Worm (Caenorhabditis elegans) whole organism, L3 larva: ENCODE results near the gene C16D2.1.

Experiments
- R02D3.7 ChIP-seq: fragments of 150-350 bp; optimal IDR thresholded peaks from 2 replicates; lab custom pipeline; 2014; ENCODE audit warnings: missing biosample characterization, missing genetic modification characterization
- ZK546.5 ChIP-seq: sonication (generic microtip); optimal IDR thresholded peaks from 2 replicates; lab custom pipeline; 2017; ENCODE audit warnings: missing biosample characterization, missing genetic modification characterization
- aly-2 ChIP-seq: fragments of 150-350 bp; optimal IDR thresholded peaks from 2 replicates; lab custom pipeline; 2014; ENCODE audit warnings: missing biosample characterization, missing genetic modification characterization
- ama-1 ChIP-seq: fragments of 150-350 bp; optimal IDR thresholded peaks from 2 replicates; lab custom pipeline; 2018
- ceh-16 ChIP-seq: sonication (generic microtip); optimal IDR thresholded peaks from 2 replicates; lab custom pipeline; 2017; ENCODE audit warnings: missing biosample characterization, missing genetic modification characterization
- ceh-28 ChIP-seq: fragments of 150-350 bp; optimal IDR thresholded peaks from 2 replicates; lab custom pipeline; 2014; ENCODE audit warnings: missing biosample characterization, missing genetic modification reagents, missing genetic modification characterization
- ceh-82 ChIP-seq: fragments of 150-350 bp; optimal IDR thresholded peaks from 2 replicates; lab custom pipeline; 2014; ENCODE audit warnings: missing biosample characterization, missing genetic modification characterization
- ceh-9 ChIP-seq: sonication (generic microtip); optimal IDR thresholded peaks from 2 replicates; lab custom pipeline; 2018; ENCODE audit warnings: missing biosample characterization, missing genetic modification characterization
- daf-12 ChIP-seq: fragments of 150-350 bp; optimal IDR thresholded peaks from 2 replicates; lab custom pipeline; 2014; ENCODE audit warnings: missing biosample characterization, missing genetic modification reagents, missing genetic modification characterization
- egl-27 ChIP-seq: sonication (generic microtip); optimal IDR thresholded peaks from 4 replicates; lab custom pipeline; 2017; ENCODE audit warnings: missing biosample characterization, missing genetic modification reagents, missing genetic modification characterization
- egl-5 ChIP-seq: fragments of 150-350 bp; optimal IDR thresholded peaks from 2 replicates; lab custom pipeline; 2017; ENCODE audit warnings: missing biosample characterization, missing genetic modification reagents, missing genetic modification characterization, inconsistent platforms
- elt-1 ChIP-seq: fragments of 150-350 bp; optimal IDR thresholded peaks from 2 replicates; lab custom pipeline; 2014; ENCODE audit warnings: missing biosample characterization, missing genetic modification characterization
- elt-2 ChIP-seq: sonication (generic microtip); optimal IDR thresholded peaks from 2 replicates; lab custom pipeline; 2016; ENCODE audit warnings: missing genetic modification reagents, mild to moderate bottlenecking, missing genetic modification characterization, missing compliant biosample characterization
- elt-3 ChIP-seq, 3 experiments: fragments of 150-350 bp in 1 of 3; sonication (generic microtip) in 2 of 3; optimal IDR thresholded peaks; 2 replicates in 2 of 3; 4 replicates in 1 of 3; lab custom pipeline; 2014 to 2017; ENCODE audit warnings: missing biosample characterization in 3 of 3, missing genetic modification characterization in 3 of 3
- eor-1 ChIP-seq, 2 experiments: fragments of 150-350 bp; optimal IDR thresholded peaks; 2 replicates each; lab custom pipeline; 2014 to 2018; ENCODE audit warnings: missing biosample characterization in 2 of 2, missing genetic modification characterization in 2 of 2
- fkh-10 ChIP-seq: sonication (generic microtip); optimal IDR thresholded peaks from 2 replicates; lab custom pipeline; 2017; ENCODE audit warnings: missing biosample characterization, missing genetic modification reagents, missing genetic modification characterization
- fkh-2 ChIP-seq: fragments of 150-350 bp; optimal IDR thresholded peaks from 2 replicates; lab custom pipeline; 2014; ENCODE audit warnings: missing biosample characterization, missing genetic modification reagents, missing genetic modification characterization
- fos-1 ChIP-seq: fragments of 150-350 bp; optimal IDR thresholded peaks from 2 replicates; lab custom pipeline; 2014; ENCODE audit warnings: missing biosample characterization, missing genetic modification characterization
- hmg-11 ChIP-seq: sonication (generic microtip); optimal IDR thresholded peaks from 2 replicates; lab custom pipeline; 2016; ENCODE audit warnings: missing genetic modification characterization, missing compliant biosample characterization
- jun-1 ChIP-seq: fragments of 150-350 bp; optimal IDR thresholded peaks from 2 replicates; lab custom pipeline; 2014; ENCODE audit warnings: missing biosample characterization, missing genetic modification reagents, missing genetic modification characterization
- lin-15B ChIP-seq: fragments of 150-350 bp; optimal IDR thresholded peaks from 2 replicates; lab custom pipeline; 2014; ENCODE audit warnings: missing biosample characterization, missing genetic modification characterization
- lin-39 ChIP-seq: fragments of 150-350 bp; optimal IDR thresholded peaks from 2 replicates; lab custom pipeline; 2018; ENCODE audit warnings: missing biosample characterization, missing genetic modification reagents, missing genetic modification characterization
- lsy-12 ChIP-seq: sonication (generic microtip); optimal IDR thresholded peaks from 2 replicates; lab custom pipeline; 2016; ENCODE audit warnings: mild to moderate bottlenecking, missing genetic modification characterization, missing compliant biosample characterization
- mdl-1 ChIP-seq: fragments of 150-350 bp; optimal IDR thresholded peaks from 2 replicates; lab custom pipeline; 2014; ENCODE audit warnings: missing biosample characterization, missing genetic modification characterization
- mml-1 ChIP-seq: fragments of 150-350 bp; sonication (generic microtip); optimal IDR thresholded peaks from 3 replicates; lab custom pipeline; 2014; ENCODE audit warnings: missing biosample characterization, missing genetic modification characterization
- nfya-1 ChIP-seq: sonication (generic microtip); optimal IDR thresholded peaks from 2 replicates; lab custom pipeline; 2017; ENCODE audit warnings: missing genetic modification characterization, mild to moderate bottlenecking, missing compliant biosample characterization, antibody characterized with exemption, moderate library complexity; ENCODE audit not compliant: insufficient read depth
- nhr-11 ChIP-seq: fragments of 150-350 bp; optimal IDR thresholded peaks from 2 replicates; lab custom pipeline; 2014; ENCODE audit warnings: missing biosample characterization, missing genetic modification characterization
- nhr-12 ChIP-seq: fragments of 150-350 bp; optimal IDR thresholded peaks from 2 replicates; lab custom pipeline; 2014; ENCODE audit warnings: missing biosample characterization, missing genetic modification characterization
- nhr-23 ChIP-seq: fragments of 150-350 bp; optimal IDR thresholded peaks from 2 replicates; lab custom pipeline; 2014; ENCODE audit warnings: missing biosample characterization, missing genetic modification reagents, missing genetic modification characterization
- nhr-237 ChIP-seq: fragments of 150-350 bp; optimal IDR thresholded peaks from 2 replicates; lab custom pipeline; 2014; ENCODE audit warnings: missing biosample characterization, missing genetic modification characterization
- nhr-25 ChIP-seq: sonication (generic microtip); optimal IDR thresholded peaks from 2 replicates; lab custom pipeline; 2017; ENCODE audit warnings: missing biosample characterization, missing genetic modification characterization
- nhr-28 ChIP-seq: fragments of 150-350 bp; optimal IDR thresholded peaks from 2 replicates; lab custom pipeline; 2014; ENCODE audit warnings: missing biosample characterization, missing genetic modification characterization
- nhr-43 ChIP-seq: sonication (generic microtip); optimal IDR thresholded peaks from 2 replicates; lab custom pipeline; 2016; ENCODE audit warnings: mild to moderate bottlenecking, missing genetic modification characterization, missing compliant biosample characterization; ENCODE audit not compliant: poor library complexity, severe bottlenecking
- nhr-67 ChIP-seq: fragments of 150-350 bp; optimal IDR thresholded peaks from 2 replicates; lab custom pipeline; 2014; ENCODE audit warnings: missing biosample characterization, missing genetic modification characterization
- nhr-76 ChIP-seq: fragments of 150-350 bp; sonication (generic microtip); optimal IDR thresholded peaks from 5 replicates; lab custom pipeline; 2014; ENCODE audit warnings: missing biosample characterization, missing genetic modification characterization
- nhr-77 ChIP-seq: fragments of 150-350 bp; optimal IDR thresholded peaks from 2 replicates; lab custom pipeline; 2014; ENCODE audit warnings: missing biosample characterization, missing genetic modification characterization
- pha-4 ChIP-seq: fragments of 150-350 bp; optimal IDR thresholded peaks from 2 replicates; lab custom pipeline; 2014; ENCODE audit warnings: missing biosample characterization, missing genetic modification reagents, missing genetic modification characterization
- pqm-1 ChIP-seq: fragments of 150-350 bp; optimal IDR thresholded peaks from 2 replicates; lab custom pipeline; 2017; ENCODE audit warnings: missing biosample characterization, missing genetic modification characterization, inconsistent platforms
- sea-2 ChIP-seq: fragments of 150-350 bp; sonication (generic microtip); optimal IDR thresholded peaks from 4 replicates; lab custom pipeline; 2014; ENCODE audit warnings: missing biosample characterization, missing genetic modification reagents, missing genetic modification characterization
- skn-1 ChIP-seq: fragments of 150-350 bp; optimal IDR thresholded peaks from 2 replicates; lab custom pipeline; 2014; ENCODE audit warnings: missing biosample characterization, missing genetic modification characterization
- snpc-4 ChIP-seq: fragments of 150-350 bp; optimal IDR thresholded peaks from 2 replicates; lab custom pipeline; 2014; ENCODE audit warnings: missing biosample characterization, missing genetic modification characterization
- tbx-2 ChIP-seq: sonication (generic microtip); optimal IDR thresholded peaks from 2 replicates; lab custom pipeline; 2016; ENCODE audit warnings: mild to moderate bottlenecking, missing genetic modification characterization, missing compliant biosample characterization
- unc-39 ChIP-seq: sonication (generic microtip); optimal IDR thresholded peaks from 4 replicates; lab custom pipeline; 2017; ENCODE audit warnings: missing biosample characterization, missing genetic modification characterization
- unc-62 ChIP-seq: fragments of 150-350 bp; sonication (generic microtip); optimal IDR thresholded peaks from 4 replicates; lab custom pipeline; 2014; ENCODE audit warnings: missing biosample characterization, missing genetic modification reagents, missing genetic modification characterization
- zag-1 ChIP-seq: fragments of 150-350 bp; optimal IDR thresholded peaks from 2 replicates; lab custom pipeline; 2014; ENCODE audit warnings: missing biosample characterization, missing genetic modification characterization
- ztf-11 ChIP-seq: fragments of 150-350 bp; optimal IDR thresholded peaks from 2 replicates; lab custom pipeline; 2014; ENCODE audit warnings: missing biosample characterization, missing genetic modification characterization
- ztf-4 ChIP-seq: fragments of 150-350 bp; optimal IDR thresholded peaks from 2 replicates; lab custom pipeline; 2014; ENCODE audit warnings: missing biosample characterization, missing genetic modification characterization

C16D2.1 gene

ce11 chrII:9111471-9112016 lies 19.9 kb upstream of the C16D2.1 start:
- no peak for TF ChIP-seq aly-2 (tag; lab: Kevin White, UChicago)
- peak; percentile 59 for TF ChIP-seq pqm-1 (tag; lab: Kevin White, UChicago)
- TF ChIP-seq elt-2 = peak; percentile 37

ce11 chrII:9112851-9113250 lies 18.6 kb upstream of the C16D2.1 start, which contains the start of gene jun-1:
jun-1 (plus strand) TSS chrII:9113157.
- TF ChIP-seq nhr-11 (tag; lab: Kevin White, UChicago) = peak; percentile 56
- TF ChIP-seq eor-1 (tag; optimal IDR thresholded peaks at IDR 0.05; lab: Kevin White, UChicago) = no peak
- TF ChIP-seq ceh-28 (tag; lab: Kevin White, UChicago) = peak; percentile 83
- TF ChIP-seq nhr-237 = no peak
- TF ChIP-seq skn-1 = peak; percentile 54
- no peak for TF ChIP-seq nhr-28 (tag; lab: Kevin White, UChicago)
- TF ChIP-seq aly-2 (tag; lab: Kevin White, UChicago) = no peak
- peak; percentile 64 for TF ChIP-seq egl-27
- no peak for TF ChIP-seq nhr-76 (tag; lab: Kevin White, UChicago)
- TF ChIP-seq mml-1 (tag; lab: Kevin White, UChicago) = no peak
- TF ChIP-seq zag-1 (tag; lab: Kevin White, UChicago) = no peak
- TF ChIP-seq nfya-1 = peak; percentile 82
- TF ChIP-seq snpc-4 (tag; lab: Kevin White, UChicago) = peak; percentile 39
- peak; percentile 52 for TF ChIP-seq lin-39 (tag; lab: Kevin White, UChicago)
- no peak for TF ChIP-seq elt-2
- peak; percentile 67 for TF ChIP-seq hmg-11
- TF ChIP-seq tbx-2 (tag; lab: Kevin White, UChicago) = peak; percentile 38
- TF ChIP-seq elt-1 (tag; lab: Kevin White, UChicago) = peak; percentile 39
- no peak for TF ChIP-seq jun-1 (tag; lab: Kevin White, UChicago)
- TF ChIP-seq ceh-82 (tag; lab: Kevin White, UChicago) = peak; percentile 54
- peak; percentile 82 for TF ChIP-seq nhr-43
- peak; percentile 38 for TF ChIP-seq nhr-77 (tag; lab: Kevin White, UChicago)
- no peak for TF ChIP-seq unc-39 (tag; lab: Kevin White, UChicago)
- TF ChIP-seq lin-15B (tag; lab: Kevin White, UChicago) = peak; percentile 53
- TF ChIP-seq ztf-4 (tag; lab: Kevin White, UChicago) = no peak
- TF ChIP-seq egl-5 (tag; lab: Kevin White, UChicago) = no peak
- TF ChIP-seq daf-12 (tag; lab: Kevin White, UChicago) = no peak
- peak; percentile 23 for TF ChIP-seq pqm-1 (tag; lab: Kevin White, UChicago)
- TF ChIP-seq elt-3 (tag; optimal IDR thresholded peaks at IDR 0.05; lab: Kevin White, UChicago) = peak in 2 of 3 experiments; percentile 9 to 57
- no peak for TF ChIP-seq ZK546.5 (tag; lab: Kevin White, UChicago)
- peak; percentile 74 for TF ChIP-seq lsy-12 (tag; lab: Kevin White, UChicago)
- TF ChIP-seq mdl-1 (tag; lab: Kevin White, UChicago) = peak; percentile 52
- TF ChIP-seq nhr-25 (tag; lab: Kevin White, UChicago) = peak; percentile 90
- no peak for TF ChIP-seq nhr-67 (tag; lab: Kevin White, UChicago)
- TF ChIP-seq sea-2 (GFP tag; lab: Kevin White, UChicago) = no peak
- peak; percentile 99 for TF ChIP-seq nhr-23 (tag; lab: Kevin White, UChicago)
- no peak for TF ChIP-seq ama-1 (lab: Kevin White, UChicago)
- peak; percentile 98 for TF ChIP-seq pha-4 (tag; lab: Kevin White, UChicago)
- TF ChIP-seq nhr-12 (tag; lab: Kevin White, UChicago) = no peak
- no peak for TF ChIP-seq ceh-9 (tag; lab: Kevin White, UChicago)
- peak; percentile 22 for TF ChIP-seq fkh-10 (GFP tag; lab: Kevin White, UChicago)
- no peak for TF ChIP-seq fkh-2 (tag; lab: Kevin White, UChicago)
- TF ChIP-seq ceh-16 (tag; lab: Kevin White, UChicago) = no peak
- no peak for TF ChIP-seq ztf-11 (tag; lab: Kevin White, UChicago)
- TF ChIP-seq unc-62 = peak; percentile 55
- TF ChIP-seq fos-1 (tag; lab: Kevin White, UChicago) = peak; percentile 99
- TF ChIP-seq R02D3.7 (tag; lab: Kevin White, UChicago) = peak; percentile 37
